Fruit fly (Drosophila melanogaster) whole organism, wandering third instar larva: ENCODE measurements around the gene NPFR.

Source experiments
- Abd-B ChIP-seq: fragments of >200 bp; optimal IDR thresholded peaks from 2 replicates; lab custom pipeline; 2017; ENCODE audit warnings: missing biosample characterization, missing genetic modification characterization
- CG32264 ChIP-seq: fragments of 200-800 bp; sonication (Bioruptor generic); optimal IDR thresholded peaks from 2 replicates; lab custom pipeline; 2016; ENCODE audit warnings: missing biosample characterization, missing genetic modification characterization
- CG9705 ChIP-seq: fragments of 200-800 bp; sonication (Bioruptor generic); optimal IDR thresholded peaks from 2 replicates; lab custom pipeline; 2018; ENCODE audit warnings: missing biosample characterization, mild to moderate bottlenecking, missing genetic modification characterization
- CrebA ChIP-seq: fragments of 200-800 bp; sonication (Bioruptor generic); optimal IDR thresholded peaks from 2 replicates; lab custom pipeline; 2016; ENCODE audit warnings: missing biosample characterization, mild to moderate bottlenecking, missing genetic modification characterization, borderline replicate concordance
- Dfd ChIP-seq: fragments of >200 bp; optimal IDR thresholded peaks from 2 replicates; lab custom pipeline; 2017; ENCODE audit warnings: missing biosample characterization, missing genetic modification characterization
- Dif ChIP-seq: fragments of 200-275, 200-300 bp; sonication (Bioruptor generic); optimal IDR thresholded peaks from 2 replicates; lab custom pipeline; 2018; ENCODE audit warnings: missing biosample characterization, missing genetic modification characterization; ENCODE audit not compliant: partially characterized antibody
- GATAd ChIP-seq: sonication (Bioruptor generic); optimal IDR thresholded peaks from 2 replicates; lab custom pipeline; 2016; ENCODE audit warnings: missing biosample characterization, missing genetic modification characterization
- HLH106 ChIP-seq: fragments of 200-800 bp; optimal IDR thresholded peaks from 3 replicates; lab custom pipeline; 2019; ENCODE audit warnings: missing biosample characterization, mild to moderate bottlenecking, missing genetic modification characterization, moderate library complexity
- Hnf4 ChIP-seq: fragments of 200-800 bp; sonication (Bioruptor generic); optimal IDR thresholded peaks from 2 replicates; lab custom pipeline; 2016; ENCODE audit warnings: missing biosample characterization, mild to moderate bottlenecking, missing genetic modification characterization
- Hr78 ChIP-seq: fragments of >200 bp; optimal IDR thresholded peaks from 2 replicates; lab custom pipeline; 2017; ENCODE audit warnings: missing biosample characterization, missing genetic modification characterization
- Hr83 ChIP-seq: fragments of 200-300 bp; sonication (Bioruptor generic); optimal IDR thresholded peaks from 2 replicates; lab custom pipeline; 2016; ENCODE audit warnings: missing biosample characterization, mild to moderate bottlenecking, missing genetic modification characterization, moderate library complexity; ENCODE audit not compliant: poor library complexity, severe bottlenecking
- Jra ChIP-seq: sonication (Bioruptor generic); optimal IDR thresholded peaks from 2 replicates; lab custom pipeline; 2016; ENCODE audit warnings: missing biosample characterization, missing genetic modification characterization
- Mio ChIP-seq: sonication (Bioruptor generic); optimal IDR thresholded peaks from 2 replicates; lab custom pipeline; 2016; ENCODE audit warnings: missing biosample characterization, missing genetic modification characterization
- Myc ChIP-seq: fragments of >200 bp; optimal IDR thresholded peaks from 2 replicates; lab custom pipeline; 2017
- N ChIP-seq: fragments of >200 bp; optimal IDR thresholded peaks from 2 replicates; lab custom pipeline; 2018; ENCODE audit warnings: missing biosample characterization, missing external identifiers, missing genetic modification characterization
- OdsH ChIP-seq: fragments of 200-800 bp; sonication (Bioruptor generic); optimal IDR thresholded peaks from 2 replicates; lab custom pipeline; 2016; ENCODE audit warnings: missing biosample characterization, mild to moderate bottlenecking, missing genetic modification characterization
- Rel ChIP-seq, 2 experiments: fragments of 200-800 bp; sonication (Bioruptor generic) in 1 of 2; optimal IDR thresholded peaks; 2 replicates in 1 of 2; 3 replicates in 1 of 2; lab custom pipeline; 2016 to 2019; ENCODE audit warnings: mild to moderate bottlenecking in 2 of 2, missing biosample characterization in 2 of 2, missing genetic modification characterization in 2 of 2, moderate library complexity in 1 of 2
- Sp1 ChIP-seq: fragments of 200-800 bp; sonication (Bioruptor generic); optimal IDR thresholded peaks from 3 replicates; lab custom pipeline; 2019; ENCODE audit warnings: missing biosample characterization, mild to moderate bottlenecking, missing genetic modification characterization, moderate library complexity
- Vsx2 ChIP-seq: fragments of 200-300, 225-300 bp; sonication (Bioruptor generic); optimal IDR thresholded peaks from 2 replicates; lab custom pipeline; 2018; ENCODE audit warnings: missing biosample characterization, missing genetic modification characterization; ENCODE audit not compliant: partially characterized antibody
- br ChIP-seq: fragments of 200-800 bp; sonication (Bioruptor generic); optimal IDR thresholded peaks from 2 replicates; lab custom pipeline; 2016; ENCODE audit warnings: missing biosample characterization, missing genetic modification characterization
- brk ChIP-seq: fragments of 200-800 bp; sonication (Bioruptor generic); optimal IDR thresholded peaks from 2 replicates; lab custom pipeline; 2016; ENCODE audit warnings: missing biosample characterization, mild to moderate bottlenecking, missing genetic modification characterization
- dl ChIP-seq, 2 experiments: fragments of 175-275, 200-275 bp in 1 of 2; fragments of 200-275 bp in 1 of 2; sonication (Bioruptor generic); optimal IDR thresholded peaks; lab custom pipeline; 2018; ENCODE audit warnings: mild to moderate bottlenecking in 2 of 2, missing biosample characterization in 2 of 2, missing genetic modification characterization in 2 of 2, moderate library complexity in 2 of 2; ENCODE audit not compliant: partially characterized antibody in 2 of 2, insufficient read depth in 1 of 2
- dmrt93B ChIP-seq: fragments of 200-800 bp; sonication (Bioruptor generic); optimal IDR thresholded peaks from 2 replicates; lab custom pipeline; 2018; ENCODE audit warnings: missing biosample characterization, mild to moderate bottlenecking, missing genetic modification characterization
- dsf ChIP-seq: sonication (Bioruptor generic); optimal IDR thresholded peaks from 2 replicates; lab custom pipeline; 2016; ENCODE audit warnings: missing biosample characterization, missing genetic modification characterization, borderline replicate concordance
- ey ChIP-seq: fragments of 200-800 bp; sonication (Bioruptor generic); optimal IDR thresholded peaks from 2 replicates; lab custom pipeline; 2016; ENCODE audit warnings: missing biosample characterization, missing genetic modification characterization
- foxo ChIP-seq, 2 experiments: fragments of 200-800 bp; sonication (Bioruptor generic); optimal IDR thresholded peaks; 2 replicates in 1 of 2; 3 replicates in 1 of 2; lab custom pipeline; 2016 to 2017; ENCODE audit warnings: missing biosample characterization in 2 of 2, missing genetic modification characterization in 2 of 2
- fru ChIP-seq: fragments of 200-800 bp; sonication (Bioruptor generic); optimal IDR thresholded peaks from 3 replicates; lab custom pipeline; 2016; ENCODE audit warnings: missing biosample characterization, mild to moderate bottlenecking, missing genetic modification characterization
- h ChIP-seq: fragments of 200-800 bp; sonication (Bioruptor generic); optimal IDR thresholded peaks from 3 replicates; lab custom pipeline; 2016; ENCODE audit warnings: missing biosample characterization, mild to moderate bottlenecking, missing genetic modification characterization
- jim ChIP-seq: fragments of 175-275, 200-325 bp; sonication (Bioruptor generic); optimal IDR thresholded peaks from 2 replicates; lab custom pipeline; 2016; ENCODE audit warnings: missing biosample characterization, mild to moderate bottlenecking, missing genetic modification characterization
- lola ChIP-seq: fragments of >200 bp; optimal IDR thresholded peaks from 2 replicates; lab custom pipeline; 2017; ENCODE audit warnings: missing biosample characterization, missing genetic modification characterization
- pan ChIP-seq: fragments of >200 bp; optimal IDR thresholded peaks from 2 replicates; lab custom pipeline; 2017
- psq ChIP-seq: fragments of 200-800 bp; sonication (Bioruptor generic); optimal IDR thresholded peaks from 3 replicates; lab custom pipeline; 2017; ENCODE audit warnings: missing biosample characterization, mild to moderate bottlenecking, missing genetic modification characterization, moderate library complexity
- rgr ChIP-seq: fragments of 200-800 bp; sonication (Bioruptor generic); optimal IDR thresholded peaks from 3 replicates; lab custom pipeline; 2016; ENCODE audit warnings: missing biosample characterization, mild to moderate bottlenecking, missing genetic modification characterization
- sage ChIP-seq: fragments of 200-800 bp; sonication (Bioruptor generic); optimal IDR thresholded peaks from 2 replicates; lab custom pipeline; 2016; ENCODE audit warnings: missing biosample characterization, mild to moderate bottlenecking, missing genetic modification characterization
- sv ChIP-seq: fragments of 200-800 bp; sonication (Bioruptor generic); optimal IDR thresholded peaks from 3 replicates; lab custom pipeline; 2016; ENCODE audit warnings: missing biosample characterization, missing genetic modification characterization
- tai ChIP-seq: sonication (Bioruptor generic); optimal IDR thresholded peaks from 2 replicates; lab custom pipeline; 2016; ENCODE audit warnings: missing biosample characterization, missing genetic modification characterization
- usp ChIP-seq: fragments of >200 bp; optimal IDR thresholded peaks from 2 replicates; lab custom pipeline; 2017; ENCODE audit warnings: missing biosample characterization, missing genetic modification characterization
- woc ChIP-seq: sonication (Bioruptor generic); optimal IDR thresholded peaks from 2 replicates; lab custom pipeline; 2016; ENCODE audit warnings: missing biosample characterization, mild to moderate bottlenecking, missing genetic modification characterization

Gene NPFR

dm6 chr3R:6209073-6209472 lies 22.0 kb downstream of the NPFR start, which contains the start of gene Osi2:
Osi2 (plus strand) TSS chr3R:6209373.
- no peak for TF ChIP-seq h (GFP tag; lab: Kevin White, UChicago)
- no peak for TF ChIP-seq dsf (GFP tag; lab: Kevin White, UChicago)
- no peak for TF ChIP-seq Mio (GFP tag; lab: Kevin White, UChicago)
- TF ChIP-seq GATAd (GFP tag; lab: Kevin White, UChicago), result no peak
- no peak for TF ChIP-seq Myc (lab: Kevin White, UChicago)
- TF ChIP-seq Sp1 (GFP tag; lab: Kevin White, UChicago), result no peak
- no peak for TF ChIP-seq Hnf4
- TF ChIP-seq OdsH, result no peak
- no peak for TF ChIP-seq br
- TF ChIP-seq CG9705 (GFP tag; lab: Kevin White, UChicago), result no peak
- TF ChIP-seq dl (GFP tag; optimal IDR thresholded peaks at IDR 0.05; lab: Kevin White, UChicago; ENCODE audit: insufficient read depth in 1 of 2, partially characterized antibody in 2 of 2), result no peak
- no peak for TF ChIP-seq Dif (GFP tag; lab: Kevin White, UChicago)

- no peak for TF ChIP-seq dsf (GFP tag; lab: Kevin White, UChicago)
- TF ChIP-seq Hr83 (GFP tag; lab: Kevin White, UChicago), result no peak
- no peak for TF ChIP-seq OdsH
- TF ChIP-seq dl (GFP tag; optimal IDR thresholded peaks at IDR 0.05; lab: Kevin White, UChicago; ENCODE audit: insufficient read depth in 1 of 2, partially characterized antibody in 2 of 2), result no peak
- TF ChIP-seq Jra (GFP tag; lab: Kevin White, UChicago), result no peak
- TF ChIP-seq Rel (GFP tag; optimal IDR thresholded peaks at IDR 0.05; lab: Kevin White, UChicago), result no peak
- no peak for TF ChIP-seq Rel (tag; optimal IDR thresholded peaks at IDR 0.05; lab: Kevin White, UChicago)
- TF ChIP-seq CG9705 (GFP tag; lab: Kevin White, UChicago), result no peak
- no peak for TF ChIP-seq CrebA (GFP tag; lab: Kevin White, UChicago)
- no peak for TF ChIP-seq GATAd (GFP tag; lab: Kevin White, UChicago)
- TF ChIP-seq tai (GFP tag; lab: Kevin White, UChicago), result no peak
- peak; percentile 19 for TF ChIP-seq h (GFP tag; lab: Kevin White, UChicago)
- TF ChIP-seq Dif (GFP tag; lab: Kevin White, UChicago), result no peak
- no peak for TF ChIP-seq br
- TF ChIP-seq ey (GFP tag; lab: Kevin White, UChicago), result peak; percentile 37
- TF ChIP-seq Hnf4, result no peak
- TF ChIP-seq CG32264 (GFP tag; lab: Kevin White, UChicago), result no peak
- peak; percentile 44 for TF ChIP-seq Myc (lab: Kevin White, UChicago)
- peak; percentile 36 for TF ChIP-seq rgr (GFP tag; lab: Kevin White, UChicago)
- TF ChIP-seq N (GFP tag; lab: Kevin White, UChicago), result peak; percentile 40
- no peak for TF ChIP-seq Hr78 (GFP tag; lab: Kevin White, UChicago)
- TF ChIP-seq HLH106 (tag; lab: Kevin White, UChicago), result peak; percentile 17
- TF ChIP-seq fru (GFP tag; lab: Kevin White, UChicago), result peak; percentile 14
- TF ChIP-seq Sp1 (GFP tag; lab: Kevin White, UChicago), result no peak
- TF ChIP-seq brk, result no peak
- TF ChIP-seq Mio (GFP tag; lab: Kevin White, UChicago), result no peak
- TF ChIP-seq psq, result no peak
- no peak for TF ChIP-seq jim (GFP tag; lab: Kevin White, UChicago)
- no peak for TF ChIP-seq dmrt93B (GFP tag; lab: Kevin White, UChicago)
- no peak for TF ChIP-seq lola (GFP tag; lab: Kevin White, UChicago)
- no peak for TF ChIP-seq usp (GFP tag; lab: Kevin White, UChicago)
- TF ChIP-seq Vsx2 (GFP tag; lab: Kevin White, UChicago), result peak; percentile 24
- TF ChIP-seq foxo (GFP tag; optimal IDR thresholded peaks at IDR 0.05; lab: Kevin White, UChicago), result no peak
- TF ChIP-seq sv (GFP tag; lab: Kevin White, UChicago), result no peak
- TF ChIP-seq Abd-B, result no peak
- TF ChIP-seq sage, result no peak
- TF ChIP-seq woc, result peak; percentile 60
- TF ChIP-seq pan (lab: Kevin White, UChicago), result no peak
- TF ChIP-seq Dfd, result no peak
These were observed 23.3 kb downstream of the NPFR start for dm6 chr3R:6210266-6211040.
